Worm (Caenorhabditis elegans): Measurements from ENCODE around the gene F41F3.9.

ce11 chrV:4689234-4689633, 34.0 kb downstream of the F41F3.9 start, which contains the start of gene K03B4.1:
- TF ChIP-seq nhr-76 (tag; optimal IDR thresholded peaks at IDR 0.05): no peak
- no peak for TF ChIP-seq snpc-4 (tag; optimal IDR thresholded peaks at IDR 0.05)

Measured in whole organism, mixed stage, embryonic.